Worm (Caenorhabditis elegans): ENCODE measurements around the gene C18A11.2.

DNA sequence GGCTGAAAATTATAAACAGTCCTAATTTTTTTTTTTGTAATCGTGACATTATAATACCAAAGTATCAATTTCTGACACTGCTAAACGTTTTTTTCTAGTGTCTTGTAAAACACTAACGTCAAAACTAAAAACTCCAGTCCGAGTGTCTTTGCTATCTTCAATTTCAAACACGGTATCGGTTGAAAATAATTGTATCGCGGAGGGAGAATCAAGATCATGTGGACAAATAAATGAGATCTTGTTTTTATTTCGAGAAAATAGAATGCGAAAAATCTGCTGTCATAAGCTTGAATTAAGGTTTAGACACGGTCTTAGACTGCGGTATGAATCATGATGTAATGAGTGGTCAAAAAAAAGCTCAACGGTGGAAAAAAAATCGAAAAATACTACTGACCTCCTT, 18.7 kb upstream of the C18A11.2 start:
- no peak for TF ChIP-seq lin-13 (GFP tag; optimal IDR thresholded peaks at IDR 0.05)
- no peak for TF ChIP-seq mab-5 (tag; optimal IDR thresholded peaks at IDR 0.05)
- TF ChIP-seq egl-27 (tag; optimal IDR thresholded peaks at IDR 0.05): no peak
- TF ChIP-seq nhr-237 (tag; optimal IDR thresholded peaks at IDR 0.05): no peak
- TF ChIP-seq mdl-1 (tag; optimal IDR thresholded peaks at IDR 0.05): no peak
- no peak for TF ChIP-seq nhr-77 (tag; optimal IDR thresholded peaks at IDR 0.05)
